Worm (Caenorhabditis elegans) whole organism, early embryonic: Measurements from ENCODE around the gene K12H6.2.

Source experiments
- B0310.2 ChIP-seq: sonication (generic microtip); optimal IDR thresholded peaks from 2 replicates; lab custom pipeline; 2016; ENCODE audit warnings: mild to moderate bottlenecking, missing genetic modification characterization, missing compliant biosample characterization
- ama-1 ChIP-seq: fragments of 150-350 bp; optimal IDR thresholded peaks from 2 replicates; lab custom pipeline; 2014
- ceh-13 ChIP-seq: fragments of 200-800 bp; sonication (Bioruptor generic); optimal IDR thresholded peaks from 2 replicates; lab custom pipeline; 2018; ENCODE audit warnings: mild to moderate bottlenecking, missing genetic modification characterization, missing compliant biosample characterization
- flt-1 ChIP-seq: fragments of 200-800 bp; sonication (Bioruptor generic); IDR thresholded peaks from 2 replicates; pipeline ENCODE4 v1.3.6; 2022; ENCODE audit warnings: missing genetic modification characterization, missing compliant biosample characterization
- pes-1 ChIP-seq: fragments of 200-800 bp; sonication (Bioruptor generic); IDR thresholded peaks from 2 replicates; pipeline ENCODE4 v1.3.6; 2022; ENCODE audit warnings: missing genetic modification reagents, missing genetic modification characterization, missing compliant biosample characterization
- scrt-1 ChIP-seq: fragments of 200-800 bp; sonication (Bioruptor generic); IDR thresholded peaks from 2 replicates; pipeline ENCODE4 v1.3.6; 2022; ENCODE audit warnings: missing genetic modification characterization, missing compliant biosample characterization

DNA sequence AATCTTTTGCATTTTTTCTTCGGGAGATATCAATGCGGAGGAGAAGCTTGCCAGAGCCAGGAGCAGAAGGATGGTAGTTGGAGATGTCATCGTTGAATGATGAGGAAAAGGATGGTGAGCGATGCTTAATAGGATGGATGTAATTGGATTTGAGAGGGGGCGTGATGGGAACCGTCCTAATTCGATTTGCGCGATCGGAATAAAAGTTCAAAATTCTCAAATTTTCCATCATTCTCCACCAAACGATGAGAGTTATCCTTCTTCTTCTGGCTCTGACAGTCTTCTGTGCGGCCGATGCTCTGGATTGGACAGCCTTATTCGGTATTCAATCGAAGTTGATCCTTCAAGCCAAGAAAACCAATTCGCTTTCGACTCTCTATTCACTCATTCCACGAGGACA is 8.8 kb upstream of the K12H6.2 start, which contains the start of the genes K12H6.4 and K12H6.9:
- TF ChIP-seq pes-1 (no peak), ama-1 (lab: Kevin White, UChicago) (no peak), B0310.2 (tag; lab: Kevin White, UChicago) (no peak), scrt-1 (GFP tag; lab: Robert Waterston, UW) (no peak), ceh-13 (GFP tag; lab: Kevin White, UChicago) (no peak), flt-1 (GFP tag; lab: Robert Waterston, UW) (no peak)
